Worm (Caenorhabditis elegans): ENCODE data around the gene spot-1.

DNA sequence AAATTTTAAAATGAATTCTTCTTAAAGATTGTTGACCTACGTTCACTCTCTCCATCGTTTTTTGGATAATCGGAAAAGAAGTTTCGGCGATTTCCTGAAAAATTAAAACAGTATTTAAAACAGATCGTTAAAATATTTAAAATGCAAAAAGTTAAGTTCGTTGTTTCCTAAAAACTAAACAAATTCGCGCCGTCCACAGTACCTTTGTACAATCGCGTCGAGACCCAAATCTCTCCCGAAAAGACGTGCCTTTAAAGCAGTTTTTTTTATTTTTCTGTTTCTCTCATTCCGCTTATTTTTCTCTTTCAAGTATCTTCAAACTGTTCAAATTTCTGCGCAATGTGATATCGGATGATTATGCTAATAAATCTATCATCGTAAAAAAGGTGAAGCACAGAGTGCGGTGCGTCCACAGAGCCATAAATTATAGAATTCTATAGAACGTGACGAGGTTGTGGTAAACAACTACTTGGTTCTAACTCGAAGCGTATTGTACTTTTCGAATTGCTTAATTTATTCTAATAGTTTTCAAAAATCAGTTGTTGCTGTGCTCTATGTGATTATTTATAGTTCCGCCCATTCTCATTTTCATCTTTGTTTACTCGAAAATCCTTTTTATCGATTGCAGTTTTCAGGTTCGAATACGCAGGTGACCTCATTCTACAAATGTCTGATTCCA lies 33.7 kb upstream of the spot-1 start, which contains the start of the genes F56C9.6 and F56C9.3:
- TF ChIP-seq spr-3 (GFP tag; optimal IDR thresholded peaks at IDR 0.05) (no peak), zag-1 (tag; optimal IDR thresholded peaks at IDR 0.05) (no peak), saeg-2 (GFP tag; IDR thresholded peaks at IDR 0.05) (no peak), pqm-1 (tag; optimal IDR thresholded peaks at IDR 0.05) (no peak), jun-1 (tag; optimal IDR thresholded peaks at IDR 0.05) (no peak), mdt-29 (GFP tag; IDR thresholded peaks at IDR 0.05) (no peak), ceh-28 (tag; optimal IDR thresholded peaks at IDR 0.05) (no peak), Y105C5A.15 (GFP tag; IDR thresholded peaks at IDR 0.05) (no peak)
